Fruit fly (Drosophila melanogaster): ENCODE results near the gene Ip259.

Ip259 gene

DNA sequence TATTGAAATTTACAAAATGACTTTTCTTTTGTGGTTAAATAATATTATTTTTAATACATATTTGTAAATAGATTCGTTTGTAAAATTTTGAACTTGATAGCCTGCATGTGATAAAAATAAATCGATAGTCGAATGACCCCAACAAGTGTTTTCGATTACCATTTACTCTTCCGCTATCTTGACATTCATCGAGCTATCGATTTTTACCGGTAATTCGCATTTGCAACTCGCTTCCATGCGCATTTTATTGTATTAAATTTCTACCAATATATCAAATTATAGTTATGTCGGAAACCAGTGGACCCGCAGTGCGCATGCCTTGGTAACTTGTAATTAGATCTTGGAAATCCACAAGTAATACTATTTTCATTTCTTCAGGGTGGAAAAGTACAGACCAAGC, 10.8 kb downstream of the Ip259 start, which contains the start of gene RfC3 (continued):
- TF ChIP-seq zen (tag; optimal IDR thresholded peaks at IDR 0.05) (no peak), hb (GFP tag; IDR thresholded peaks at IDR 0.05; ENCODE audit: partially characterized antibody) (peak; percentile 80), CHES-1-like (GFP tag; optimal IDR thresholded peaks at IDR 0.05) (no peak), onecut (GFP tag; IDR thresholded peaks at IDR 0.05) (peak; percentile 54; the same call in 1 of the 2 replicates), kni (GFP tag; optimal IDR thresholded peaks at IDR 0.05) (no peak), CG15269 (tag; optimal IDR thresholded peaks at IDR 0.05) (no peak), Mes4 (GFP tag; optimal IDR thresholded peaks at IDR 0.05) (no peak), toy (GFP tag; IDR thresholded peaks at IDR 0.05) (no peak), CG7271 (tag; optimal IDR thresholded peaks at IDR 0.05) (no peak), Meics (GFP tag; optimal IDR thresholded peaks at IDR 0.05) (no peak), tio (GFP tag; optimal IDR thresholded peaks at IDR 0.05) (no peak), pita (GFP tag; optimal IDR thresholded peaks at IDR 0.05) (no peak), CG13296 (GFP tag; optimal IDR thresholded peaks at IDR 0.05) (no peak), bigmax (GFP tag; optimal IDR thresholded peaks at IDR 0.05) (no peak), CG14667 (GFP tag; IDR thresholded peaks at IDR 0.05) (no peak), az2 (GFP tag; optimal IDR thresholded peaks at IDR 0.05) (no peak), GATAe (GFP tag; conservative IDR thresholded peaks at IDR 0.05) (no peak), Ravus (GFP tag; IDR thresholded peaks at IDR 0.05) (no peak), pb (GFP tag; optimal IDR thresholded peaks at IDR 0.05) (no peak), Usf (GFP tag; optimal IDR thresholded peaks at IDR 0.05) (no peak), Fer2 (tag; optimal IDR thresholded peaks at IDR 0.05) (no peak), Trl (optimal IDR thresholded peaks at IDR 0.05) (no peak), Trl (GFP tag; optimal IDR thresholded peaks at IDR 0.05) (no peak), CG34224 (GFP tag; IDR thresholded peaks at IDR 0.05; ENCODE audit: partially characterized antibody) (peak; percentile 98), CG31441 (GFP tag; IDR thresholded peaks at IDR 0.05) (no peak), CG4282 (GFP tag; optimal IDR thresholded peaks at IDR 0.05) (no peak), CG18011 (GFP tag; optimal IDR thresholded peaks at IDR 0.05) (no peak), CG2199 (GFP tag; IDR thresholded peaks at IDR 0.05) (no peak), insv (GFP tag; optimal IDR thresholded peaks at IDR 0.05) (no peak), CG1602 (GFP tag; optimal IDR thresholded peaks at IDR 0.05) (no peak), eve (GFP tag; optimal IDR thresholded peaks at IDR 0.05) (no peak), CG31388 (GFP tag; optimal IDR thresholded peaks at IDR 0.05) (no peak), tna (GFP tag; IDR thresholded peaks at IDR 0.05; ENCODE audit: partially characterized antibody) (peak; percentile 97), pzg (GFP tag; optimal IDR thresholded peaks at IDR 0.05) (peak; percentile 64), abd-A (tag; optimal IDR thresholded peaks at IDR 0.05) (no peak), pnt (GFP tag; optimal IDR thresholded peaks at IDR 0.05) (no peak), NFAT (GFP tag; IDR thresholded peaks at IDR 0.05) (no peak), stwl (tag; optimal IDR thresholded peaks at IDR 0.05) (peak; percentile 75), Dip2 (GFP tag; IDR thresholded peaks at IDR 0.05) (no peak)

DNA sequence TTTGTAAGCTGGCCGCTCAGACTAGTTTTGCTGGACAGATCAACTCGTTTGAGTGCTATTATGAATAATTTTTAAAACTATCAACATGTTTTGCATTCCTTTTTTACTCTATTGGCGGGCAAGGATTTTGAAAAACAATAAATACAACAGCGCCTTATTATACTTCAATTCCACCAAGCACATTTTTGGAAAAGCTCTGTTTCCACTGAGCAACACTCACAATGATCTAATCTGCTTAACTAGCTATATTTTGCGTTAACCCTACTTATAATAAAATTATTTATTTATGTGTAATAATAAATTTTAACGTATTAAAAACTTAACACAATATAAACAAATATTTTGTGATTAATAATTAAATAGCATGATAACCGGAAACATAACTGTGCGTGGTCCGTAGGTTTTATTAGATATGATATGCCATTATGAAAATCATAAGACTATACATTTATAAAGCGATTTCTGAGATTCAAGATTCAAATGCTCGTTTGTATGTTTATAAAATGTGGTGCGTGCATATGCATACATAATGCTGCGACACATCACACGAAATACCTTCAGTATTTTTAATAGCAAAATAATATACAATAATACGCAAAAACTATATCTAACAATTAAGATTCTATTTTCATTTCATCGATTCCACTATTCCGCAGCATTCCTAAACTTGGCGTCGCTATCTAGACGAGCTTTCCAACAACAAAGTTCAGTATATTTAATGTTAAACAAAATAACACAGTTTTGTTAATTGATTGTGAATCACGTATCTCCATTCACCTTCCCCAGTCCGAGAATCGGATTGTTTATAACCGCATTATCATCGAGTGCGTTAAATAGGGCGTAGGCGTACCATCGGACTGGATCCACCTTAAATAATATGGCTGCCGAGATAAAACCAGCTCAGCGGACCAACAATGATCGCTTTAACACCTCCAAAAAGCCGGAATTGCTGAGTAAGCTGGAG, 14.8 kb downstream of the Ip259 start, which contains the start of the genes pie and Wdfy2:
Gene pie, minus strand, starts transcription at position 138 of the 964 bp plus-strand sequence.
Gene Wdfy2, plus strand, starts transcription at position 649 of the 964 bp plus-strand sequence.
- TF ChIP-seq Ets97D (GFP tag; optimal IDR thresholded peaks at IDR 0.05) (no peak), ssp (GFP tag; IDR thresholded peaks at IDR 0.05) (peak; percentile 97), Lim3 (GFP tag; IDR thresholded peaks at IDR 0.05) (no peak), CG12659 (GFP tag; optimal IDR thresholded peaks at IDR 0.05) (peak; percentile 36), Aef1 (GFP tag; IDR thresholded peaks at IDR 0.05) (peak; percentile 29; the same call in 1 of the 3 replicates), Dref (GFP tag; IDR thresholded peaks at IDR 0.05) (peak; percentile 47), CG15514 (GFP tag; optimal IDR thresholded peaks at IDR 0.05) (peak; percentile 22), Dfd (GFP tag; optimal IDR thresholded peaks at IDR 0.05) (peak in 1 of 2 experiments; percentile 66), CG10462 (GFP tag; optimal IDR thresholded peaks at IDR 0.05) (no peak), CG10366 (GFP tag; IDR thresholded peaks at IDR 0.05) (no peak), CG13123 (GFP tag; optimal IDR thresholded peaks at IDR 0.05) (no peak), MBD-R2 (GFP tag; IDR thresholded peaks at IDR 0.05) (peak; percentile 40; the same call in 1 of the 2 replicates), CG12391 (tag; optimal IDR thresholded peaks at IDR 0.05) (peak; percentile 9)
